Fruit fly (Drosophila melanogaster) whole organism, embryonic: ENCODE data around the gene anchor.
A peak's percentile ranks its signal among the peaks of the same experiment; 100 is the strongest.

Source experiments
- Atf6 ChIP-seq: fragments of 200-800 bp; sonication (Bioruptor generic); IDR thresholded peaks from 2 replicates; pipeline ENCODE4 v1.3.6; 2022; ENCODE audit warnings: missing biosample characterization, missing genetic modification characterization
- BEAF-32 ChIP-seq: fragments of 200-800 bp; sonication (Bioruptor generic); optimal IDR thresholded peaks from 3 replicates; lab custom pipeline; 2017; ENCODE audit warnings: missing biosample characterization, missing genetic modification characterization, mild to moderate bottlenecking, moderate library complexity, missing genetic modification reagents
- CG1024 ChIP-seq: fragments of 200-800 bp; sonication (Bioruptor generic); IDR thresholded peaks from 2 replicates; pipeline ENCODE4 v1.3.6; 2022; ENCODE audit warnings: missing biosample characterization, missing genetic modification characterization
- CG10321 ChIP-seq: fragments of 200-800 bp; sonication (Bioruptor generic); IDR thresholded peaks from 2 replicates; pipeline ENCODE4 v1.3.6; 2022; ENCODE audit warnings: missing biosample characterization, missing genetic modification characterization
- CG10543 ChIP-seq: fragments of 200-800 bp; sonication (Bioruptor generic); optimal IDR thresholded peaks from 3 replicates; lab custom pipeline; 2017; ENCODE audit warnings: missing biosample characterization, mild to moderate bottlenecking, missing genetic modification characterization, moderate library complexity
- CG11093 ChIP-seq: fragments of 200-800 bp; sonication (Bioruptor generic); IDR thresholded peaks from 3 replicates; pipeline ENCODE4 v1.3.6; 2022; ENCODE audit warnings: missing biosample characterization, missing genetic modification characterization
- CG17328 ChIP-seq: fragments of 200-800 bp; sonication (Bioruptor generic); IDR thresholded peaks from 2 replicates; pipeline ENCODE4 v1.3.6; 2022; ENCODE audit warnings: missing biosample characterization, missing genetic modification characterization
- CG1792 ChIP-seq: fragments of 200-800 bp; sonication (Bioruptor generic); optimal IDR thresholded peaks from 2 replicates; lab custom pipeline; 2016; ENCODE audit warnings: missing biosample characterization, missing genetic modification characterization
- CG18599 ChIP-seq: fragments of 200-800 bp; sonication (Bioruptor generic); optimal IDR thresholded peaks from 3 replicates; lab custom pipeline; 2017; ENCODE audit warnings: missing biosample characterization, missing genetic modification characterization, mild to moderate bottlenecking, moderate library complexity, missing genetic modification reagents
- CG2120 ChIP-seq: fragments of 200-800 bp; sonication (Bioruptor generic); optimal IDR thresholded peaks from 3 replicates; lab custom pipeline; 2016; ENCODE audit warnings: missing biosample characterization, missing genetic modification characterization
- CG2875 ChIP-seq: fragments of 200-800 bp; sonication (Bioruptor generic); optimal IDR thresholded peaks from 2 replicates; lab custom pipeline; 2017; ENCODE audit warnings: missing biosample characterization, mild to moderate bottlenecking, missing genetic modification characterization, missing genetic modification reagents
- CG30020 ChIP-seq: fragments of 200-800 bp; optimal IDR thresholded peaks from 2 replicates; lab custom pipeline; 2019; ENCODE audit warnings: missing biosample characterization, mild to moderate bottlenecking, missing genetic modification characterization, moderate library complexity
- CG30403 ChIP-seq: fragments of 200-800 bp; sonication (Bioruptor generic); optimal IDR thresholded peaks from 3 replicates; lab custom pipeline; 2016; ENCODE audit warnings: missing biosample characterization, missing genetic modification characterization
- CG4282 ChIP-seq: fragments of 200-800 bp; sonication (Bioruptor generic); optimal IDR thresholded peaks from 2 replicates; lab custom pipeline; 2016; ENCODE audit warnings: missing biosample characterization, missing genetic modification characterization
- CG4328 ChIP-seq: fragments of 200-800 bp; sonication (Bioruptor generic); optimal IDR thresholded peaks from 3 replicates; lab custom pipeline; 2017; ENCODE audit warnings: missing biosample characterization, missing genetic modification reagents, missing genetic modification characterization
- CG8924 ChIP-seq: fragments of 200-800 bp; optimal IDR thresholded peaks from 3 replicates; lab custom pipeline; 2019; ENCODE audit warnings: missing biosample characterization, mild to moderate bottlenecking, missing genetic modification characterization, moderate library complexity
- CG9817 ChIP-seq: fragments of 200-800 bp; sonication (Bioruptor generic); optimal IDR thresholded peaks from 2 replicates; lab custom pipeline; 2018; ENCODE audit warnings: missing biosample characterization, mild to moderate bottlenecking, missing genetic modification characterization, moderate library complexity
- Doc2 ChIP-seq: fragments of 200-800 bp; sonication (Bioruptor generic); IDR thresholded peaks from 2 replicates; pipeline ENCODE4 v1.3.6; 2022; ENCODE audit warnings: missing biosample characterization, missing genetic modification characterization
- E2f1 ChIP-seq: fragments of 200-800 bp; sonication (Bioruptor generic); IDR thresholded peaks from 2 replicates; pipeline ENCODE4 v1.3.6; 2022; ENCODE audit warnings: missing biosample characterization, missing genetic modification characterization
- Eip74EF ChIP-seq, 2 experiments: fragments of 200-800 bp in 1 of 2; fragments of >200 bp in 1 of 2; sonication (Bioruptor generic) in 1 of 2; optimal IDR thresholded peaks; 2 replicates each; lab custom pipeline; 2017 to 2019; ENCODE audit warnings: missing biosample characterization in 2 of 2, missing genetic modification characterization in 2 of 2, mild to moderate bottlenecking in 1 of 2, moderate library complexity in 1 of 2
- Ets65A ChIP-seq: fragments of 200-800 bp; sonication (Bioruptor generic); peaks from one replicate; lab custom pipeline; 2016; ENCODE audit warnings: missing biosample characterization, missing genetic modification characterization
- GATAe ChIP-seq: fragments of 200-800 bp; sonication (Bioruptor generic); conservative IDR thresholded peaks from 2 replicates; pipeline ENCODE4 v1.3.6; 2022; ENCODE audit warnings: missing biosample characterization, missing genetic modification characterization
- H2.0 ChIP-seq: fragments of 200-800 bp; sonication (Bioruptor generic); IDR thresholded peaks from 2 replicates; pipeline ENCODE4 v1.3.6; 2022; ENCODE audit warnings: missing biosample characterization, missing genetic modification characterization
- Jarid2 ChIP-seq: fragments of 200-800 bp; sonication (Bioruptor generic); optimal IDR thresholded peaks from 3 replicates; lab custom pipeline; 2017; ENCODE audit warnings: mild to moderate bottlenecking, missing biosample characterization, missing genetic modification reagents, missing genetic modification characterization
- Poxn ChIP-seq: fragments of 200-800 bp; sonication (Bioruptor generic); IDR thresholded peaks from 2 replicates; pipeline ENCODE4 v1.3.6; 2022; ENCODE audit warnings: missing biosample characterization, missing genetic modification characterization
- Ptx1 ChIP-seq: fragments of 200-800 bp; sonication (Bioruptor generic); IDR thresholded peaks from 2 replicates; pipeline ENCODE4 v1.3.6; 2022; ENCODE audit warnings: missing biosample characterization, missing genetic modification characterization
- Ravus ChIP-seq: fragments of 200-800 bp; sonication (Bioruptor generic); IDR thresholded peaks from 2 replicates; pipeline ENCODE4 v1.3.6; 2022; ENCODE audit warnings: missing biosample characterization, missing genetic modification characterization
- Vsx1 ChIP-seq: fragments of 200-800 bp; sonication (Bioruptor generic); optimal IDR thresholded peaks from 2 replicates; lab custom pipeline; 2017; ENCODE audit warnings: missing biosample characterization, mild to moderate bottlenecking, missing genetic modification characterization, missing genetic modification reagents
- Xbp1 ChIP-seq: fragments of 200-800 bp; sonication (Bioruptor generic); optimal IDR thresholded peaks from 3 replicates; lab custom pipeline; 2016; ENCODE audit warnings: missing biosample characterization, mild to moderate bottlenecking, missing genetic modification characterization
- cas ChIP-seq: fragments of 200-800 bp; sonication (Bioruptor generic); IDR thresholded peaks from 2 replicates; pipeline ENCODE4 v1.3.6; 2022; ENCODE audit warnings: missing biosample characterization, missing genetic modification characterization
- croc ChIP-seq: fragments of 200-800 bp; sonication (Bioruptor generic); conservative IDR thresholded peaks from 3 replicates; pipeline ENCODE4 v1.3.6; 2022; ENCODE audit warnings: missing biosample characterization, missing genetic modification characterization
- dimm ChIP-seq: fragments of 200-800 bp; sonication (Bioruptor generic); IDR thresholded peaks from 2 replicates; pipeline ENCODE4 v1.3.6; 2022; ENCODE audit warnings: missing biosample characterization, missing genetic modification characterization
- dmrt11E ChIP-seq: fragments of 200-800 bp; sonication (Bioruptor generic); optimal IDR thresholded peaks from 3 replicates; lab custom pipeline; 2018; ENCODE audit warnings: missing biosample characterization, mild to moderate bottlenecking, missing genetic modification characterization, moderate library complexity
- en ChIP-seq: fragments of 200-800 bp; sonication (Bioruptor generic); optimal IDR thresholded peaks from 2 replicates; lab custom pipeline; 2016; ENCODE audit warnings: missing biosample characterization, missing genetic modification characterization
- fu2 ChIP-seq: fragments of 200-800 bp; sonication (Bioruptor generic); optimal IDR thresholded peaks from 2 replicates; lab custom pipeline; 2016; ENCODE audit warnings: missing biosample characterization, missing genetic modification characterization
- kni ChIP-seq: fragments of 200-800 bp; sonication (Bioruptor generic); optimal IDR thresholded peaks from 3 replicates; lab custom pipeline; 2017; ENCODE audit warnings: mild to moderate bottlenecking, missing biosample characterization, missing genetic modification reagents, missing genetic modification characterization
- lbe ChIP-seq: fragments of 200-800 bp; sonication (Bioruptor generic); optimal IDR thresholded peaks from 2 replicates; lab custom pipeline; 2016; ENCODE audit warnings: missing biosample characterization, mild to moderate bottlenecking, missing genetic modification characterization
- odd ChIP-seq: fragments of 200-800 bp; sonication (Bioruptor generic); optimal IDR thresholded peaks from 2 replicates; lab custom pipeline; 2017; ENCODE audit warnings: missing biosample characterization, mild to moderate bottlenecking, missing genetic modification characterization
- pum ChIP-seq: fragments of 200-800 bp; sonication (Bioruptor generic); optimal IDR thresholded peaks from 2 replicates; lab custom pipeline; 2016; ENCODE audit warnings: missing biosample characterization, missing genetic modification characterization
- ro ChIP-seq: fragments of 200-800 bp; sonication (Bioruptor generic); IDR thresholded peaks from 2 replicates; pipeline ENCODE4 v1.3.6; 2022; ENCODE audit warnings: missing biosample characterization, missing genetic modification characterization
- so ChIP-seq: fragments of 200-800 bp; sonication (Bioruptor generic); IDR thresholded peaks from 3 replicates; pipeline ENCODE4 v1.3.6; 2022; ENCODE audit warnings: missing biosample characterization, missing genetic modification characterization
- sr ChIP-seq: fragments of 200-800 bp; sonication (Bioruptor generic); IDR thresholded peaks from 3 replicates; pipeline ENCODE4 v1.3.6; 2022; ENCODE audit warnings: missing biosample characterization, missing genetic modification characterization
- twi ChIP-seq: fragments of 200-800 bp; optimal IDR thresholded peaks from 2 replicates; lab custom pipeline; 2019; ENCODE audit warnings: missing biosample characterization, mild to moderate bottlenecking, missing genetic modification characterization, moderate library complexity
- unc-4 ChIP-seq: fragments of 200-800 bp; sonication (Bioruptor generic); IDR thresholded peaks from 2 replicates; pipeline ENCODE4 v1.3.6; 2022; ENCODE audit warnings: missing biosample characterization, missing genetic modification characterization; ENCODE audit not compliant: partially characterized antibody
- unpg ChIP-seq: fragments of 200-800 bp; sonication (Bioruptor generic); optimal IDR thresholded peaks from 3 replicates; lab custom pipeline; 2018; ENCODE audit warnings: missing biosample characterization, mild to moderate bottlenecking, missing genetic modification characterization, moderate library complexity
- zfh1 ChIP-seq: fragments of 200-800 bp; sonication (Bioruptor generic); IDR thresholded peaks from 3 replicates; pipeline ENCODE4 v1.3.6; 2022; ENCODE audit warnings: missing biosample characterization, missing genetic modification characterization

anchor gene

DNA sequence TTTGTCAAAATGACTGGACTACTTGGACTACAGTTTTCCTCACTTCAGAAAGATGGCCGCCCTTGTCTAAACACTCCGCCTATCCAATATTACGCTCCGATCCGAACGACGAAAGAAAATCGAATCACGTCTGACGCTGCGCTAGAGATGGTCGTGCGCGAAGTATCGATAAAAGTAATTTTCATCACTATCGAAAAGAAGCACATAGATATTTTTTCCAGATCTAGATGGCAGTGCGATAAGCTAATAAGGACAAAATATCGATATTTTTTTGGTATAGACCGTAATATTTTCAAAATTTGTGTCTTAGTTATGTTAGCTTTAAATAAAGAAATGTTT is 23.3 kb downstream of the anchor start, which contains the start of gene Pep (continued):
- no peak; the same call in 1 of the 2 replicates for TF ChIP-seq CG1024
- TF ChIP-seq pum (GFP tag; lab: Kevin White, UChicago) = peak; percentile 20
- TF ChIP-seq ro (GFP tag; lab: Robert Waterston, UW) = no peak
- peak; percentile 84 for TF ChIP-seq Vsx1 (GFP tag; lab: Kevin White, UChicago)
- TF ChIP-seq CG1792 (GFP tag; lab: Kevin White, UChicago) = no peak
- TF ChIP-seq CG9817 = no peak
- peak; percentile 99 for TF ChIP-seq BEAF-32
- no peak for TF ChIP-seq CG10543
- peak; percentile 60 for TF ChIP-seq CG8924 (tag; lab: Kevin White, UChicago)
- peak; percentile 14 for TF ChIP-seq dmrt11E
- TF ChIP-seq en (GFP tag; lab: Kevin White, UChicago) = no peak
- no peak for TF ChIP-seq H2.0 (GFP tag; lab: Robert Waterston, UW)
- TF ChIP-seq Doc2 (GFP tag; lab: Robert Waterston, UW) = no peak
- peak; percentile 75 for TF ChIP-seq CG30020 (tag; lab: Kevin White, UChicago)
- TF ChIP-seq unc-4 = peak; percentile 98
- no peak for TF ChIP-seq cas (GFP tag; lab: Robert Waterston, UW)
- TF ChIP-seq CG18599 (GFP tag; lab: Kevin White, UChicago) = no peak
- TF ChIP-seq Ravus = no peak
- TF ChIP-seq odd (GFP tag; lab: Kevin White, UChicago) = no peak
- TF ChIP-seq Atf6 (GFP tag; lab: Robert Waterston, UW) = no peak; the same call in 1 of the 2 replicates
- TF ChIP-seq twi (tag; lab: Kevin White, UChicago) = no peak
- no peak for TF ChIP-seq E2f1 (GFP tag; lab: Robert Waterston, UW)
- TF ChIP-seq Xbp1 = peak; percentile 40
- TF ChIP-seq unpg (GFP tag; lab: Kevin White, UChicago) = peak; percentile 14
- no peak for TF ChIP-seq CG4328 (GFP tag; lab: Kevin White, UChicago)
- TF ChIP-seq CG4282 (GFP tag; lab: Kevin White, UChicago) = peak; percentile 34
- no peak for TF ChIP-seq CG2875
- no peak for TF ChIP-seq so (GFP tag; lab: Robert Waterston, UW)

DNA sequence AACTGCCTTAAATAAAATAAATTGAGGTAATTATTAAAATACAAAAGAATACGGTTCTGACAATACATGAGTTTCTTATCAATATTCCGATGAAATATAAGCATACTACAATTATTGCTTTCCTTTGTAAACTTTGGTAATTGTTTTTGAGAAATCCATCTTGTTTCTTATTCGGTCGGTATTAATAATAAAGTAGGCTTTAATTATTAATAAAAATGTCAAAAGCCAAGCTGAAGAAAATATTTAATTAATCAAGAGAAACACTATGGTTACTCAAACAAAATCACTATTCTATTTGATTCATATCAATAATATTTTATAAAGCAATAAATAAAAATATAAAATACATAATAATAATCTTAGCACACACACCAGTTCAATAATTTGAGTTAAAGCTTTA is 25.0 kb downstream of the anchor start, which contains the start of gene CG43085:
Gene CG43085 (minus strand): TSS at position 101 of the 400 bp plus-strand sequence.
- TF ChIP-seq CG11093 (GFP tag; lab: Robert Waterston, UW) (no peak), croc (GFP tag; lab: Robert Waterston, UW) (no peak)

DNA sequence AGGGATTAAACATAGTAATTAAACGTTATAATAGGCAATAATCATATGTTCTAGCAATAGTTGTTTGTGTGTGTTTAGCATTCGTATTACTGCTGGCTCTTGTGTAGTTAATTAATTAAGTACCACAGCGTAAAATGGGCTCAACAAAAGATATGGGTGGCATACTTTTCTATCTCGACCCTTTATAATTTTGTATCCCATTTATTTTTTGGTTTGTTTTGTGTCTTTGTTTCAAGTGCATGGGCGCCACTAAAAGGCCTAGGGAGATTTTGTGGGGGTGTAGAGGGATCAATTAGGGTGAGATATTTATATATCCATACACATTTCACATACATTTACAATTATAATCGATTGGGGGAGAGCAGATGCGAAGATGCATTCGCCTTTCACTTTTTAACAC is 25.9 kb downstream of the anchor start:
- no peak for TF ChIP-seq fu2
- peak; percentile 80 for TF ChIP-seq Ets65A (GFP tag; lab: Kevin White, UChicago)

DNA sequence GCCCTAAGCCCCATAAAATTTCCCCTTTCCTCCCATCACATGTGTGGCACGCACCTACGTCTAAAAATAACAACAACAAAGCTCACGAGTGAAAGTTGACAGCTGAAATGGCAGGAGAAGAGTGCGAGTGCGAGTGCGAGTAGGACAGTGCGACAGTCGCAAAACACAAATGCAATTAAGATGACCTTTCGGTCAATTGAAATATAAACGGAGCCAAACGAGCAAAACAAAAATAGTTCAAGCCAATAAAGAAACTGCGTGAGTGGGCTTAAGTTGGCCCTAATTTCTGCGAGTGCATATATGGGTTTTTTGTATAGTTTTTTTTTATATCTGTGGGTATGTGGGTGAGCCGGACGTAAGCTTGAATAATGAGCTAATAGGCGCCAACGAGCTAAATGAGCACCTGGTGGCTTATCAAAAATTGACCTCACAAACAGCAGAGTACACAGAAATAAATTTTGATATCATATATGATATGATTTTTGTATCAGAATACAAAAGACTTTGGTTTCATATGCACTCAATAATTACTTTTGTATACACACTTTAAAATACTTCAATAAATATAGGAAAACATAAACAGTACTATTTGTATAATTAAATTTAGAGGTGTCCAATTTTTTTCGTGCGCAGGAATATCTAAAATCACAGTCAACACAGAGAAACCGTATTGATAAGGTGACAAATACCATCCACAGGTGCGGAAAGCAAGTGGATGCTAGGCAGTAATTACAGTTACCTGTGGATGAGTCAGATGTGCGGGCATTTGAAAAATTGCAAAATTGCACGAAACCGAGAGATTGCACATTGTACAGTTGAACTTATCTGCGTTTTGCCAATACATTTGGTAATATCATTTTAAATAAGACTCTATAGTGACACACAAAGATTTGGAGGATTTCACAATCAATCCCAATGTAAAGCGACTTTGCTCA is 30.4 kb downstream of the anchor start:
- TF ChIP-seq GATAe (no peak), sr (GFP tag; lab: Robert Waterston, UW) (no peak; the same call in 1 of the 3 replicates), Poxn (no peak), Ptx1 (peak; percentile 31; the same call in 1 of the 2 replicates), CG17328 (peak; percentile 45; the same call in 1 of the 2 replicates), CG2120 (GFP tag; lab: Kevin White, UChicago) (peak; percentile 39), Vsx1 (GFP tag; lab: Kevin White, UChicago) (peak; percentile 16), lbe (GFP tag; lab: Kevin White, UChicago) (no peak), dimm (GFP tag; lab: Robert Waterston, UW) (no peak), CG30403 (GFP tag; lab: Kevin White, UChicago) (peak; percentile 32), Jarid2 (GFP tag; lab: Kevin White, UChicago) (no peak), kni (GFP tag; lab: Kevin White, UChicago) (no peak), zfh1 (GFP tag; lab: Robert Waterston, UW) (0 out of 3 replicates have a peak, but pooled peaks have one; percentile 44), Eip74EF (GFP tag; optimal IDR thresholded peaks at IDR 0.05; lab: Kevin White, UChicago) (peak in 1 of 2 experiments; percentile 33), CG10321 (GFP tag; lab: Robert Waterston, UW) (no peak)
